Worm (Caenorhabditis elegans) whole organism, young adult: ENCODE data around the gene F19H6.5.

Experiments used
- B0336.3 ChIP-seq: fragments of 200-800 bp; sonication (Bioruptor generic); IDR thresholded peaks from 2 replicates; pipeline ENCODE4 v1.3.6; 2022; ENCODE audit warnings: missing genetic modification characterization, missing compliant biosample characterization
- C06A6.2 ChIP-seq: fragments of 200-800 bp; sonication (Bioruptor generic); conservative IDR thresholded peaks from 2 replicates; pipeline ENCODE4 v1.3.6; 2022; ENCODE audit warnings: missing genetic modification characterization, missing compliant biosample characterization
- F37B4.10 ChIP-seq: fragments of 200-800 bp; sonication (Bioruptor generic); IDR thresholded peaks from 2 replicates; pipeline ENCODE4 v1.3.6; 2022; ENCODE audit warnings: missing genetic modification characterization, missing compliant biosample characterization
- F52B5.7 ChIP-seq: sonication (generic microtip); optimal IDR thresholded peaks from 2 replicates; lab custom pipeline; 2016; ENCODE audit warnings: mild to moderate bottlenecking, missing genetic modification characterization, missing compliant biosample characterization
- Y67H2A.10 ChIP-seq: fragments of 200-800 bp; sonication (Bioruptor generic); conservative IDR thresholded peaks from 2 replicates; pipeline ENCODE4 v1.3.6; 2022; ENCODE audit warnings: missing genetic modification reagents, missing genetic modification characterization, missing compliant biosample characterization
- Y79H2A.3 ChIP-seq: fragments of 200-800 bp; sonication (Bioruptor generic); conservative IDR thresholded peaks from 2 replicates; pipeline ENCODE4 v1.3.6; 2022; ENCODE audit warnings: missing genetic modification reagents, missing genetic modification characterization, missing compliant biosample characterization
- ama-1 ChIP-seq, 3 experiments: fragments of 150-350 bp in 1 of 3; sonication (generic microtip) in 2 of 3; optimal IDR thresholded peaks; 2 replicates each; lab custom pipeline; 2014 to 2018; ENCODE audit warnings: missing biosample characterization in 2 of 3, missing genetic modification characterization in 2 of 3, missing genetic modification reagents in 2 of 3
- aptf-2 ChIP-seq: fragments of 200-800 bp; sonication (Bioruptor generic); conservative IDR thresholded peaks from 2 replicates; pipeline ENCODE4 v1.3.6; 2022; ENCODE audit warnings: missing genetic modification reagents, missing genetic modification characterization, missing compliant biosample characterization
- bed-2 ChIP-seq: fragments of 200-800 bp; sonication (Bioruptor generic); IDR thresholded peaks from 2 replicates; pipeline ENCODE4 v1.3.6; 2022; ENCODE audit warnings: missing genetic modification reagents, missing genetic modification characterization, missing compliant biosample characterization
- ceh-40 ChIP-seq: fragments of 200-800 bp; sonication (Bioruptor generic); IDR thresholded peaks from 2 replicates; pipeline ENCODE4 v1.3.6; 2022; ENCODE audit warnings: missing genetic modification characterization, missing compliant biosample characterization
- ceh-91 ChIP-seq: fragments of 200-800 bp; sonication (Bioruptor generic); IDR thresholded peaks from 2 replicates; pipeline ENCODE4 v1.3.6; 2022; ENCODE audit warnings: missing genetic modification reagents, missing genetic modification characterization, missing compliant biosample characterization
- chd-7 ChIP-seq: sonication (generic microtip); optimal IDR thresholded peaks from 2 replicates; lab custom pipeline; 2016; ENCODE audit warnings: mild to moderate bottlenecking, missing genetic modification characterization, moderate library complexity, missing compliant biosample characterization
- dox-1 ChIP-seq: fragments of 200-800 bp; sonication (Bioruptor generic); IDR thresholded peaks from 2 replicates; pipeline ENCODE4 v1.3.6; 2022; ENCODE audit warnings: missing genetic modification reagents, missing genetic modification characterization, missing compliant biosample characterization
- egl-18 ChIP-seq: fragments of 200-800 bp; sonication (Bioruptor generic); IDR thresholded peaks from 2 replicates; pipeline ENCODE4 v1.3.6; 2022; ENCODE audit warnings: missing genetic modification reagents, missing genetic modification characterization, missing compliant biosample characterization
- egrh-3 ChIP-seq: fragments of 200-800 bp; sonication (Bioruptor generic); IDR thresholded peaks from 2 replicates; pipeline ENCODE4 v1.3.6; 2022; ENCODE audit warnings: missing genetic modification reagents, missing genetic modification characterization, missing compliant biosample characterization
- fkh-3 ChIP-seq: sonication (generic microtip); optimal IDR thresholded peaks from 2 replicates; lab custom pipeline; 2016; ENCODE audit warnings: mild to moderate bottlenecking, missing genetic modification characterization, missing compliant biosample characterization
- hlh-12 ChIP-seq: sonication (generic microtip); optimal IDR thresholded peaks from 2 replicates; lab custom pipeline; 2016; ENCODE audit warnings: missing genetic modification characterization, missing compliant biosample characterization
- hlh-26 ChIP-seq: fragments of 200-800 bp; sonication (Bioruptor generic); conservative IDR thresholded peaks from 2 replicates; pipeline ENCODE4 v1.3.6; 2022; ENCODE audit warnings: missing genetic modification reagents, missing genetic modification characterization, missing compliant biosample characterization
- hmg-20 ChIP-seq: fragments of 200-800 bp; sonication (Bioruptor generic); IDR thresholded peaks from 2 replicates; pipeline ENCODE4 v1.3.6; 2022; ENCODE audit warnings: missing genetic modification reagents, missing genetic modification characterization, missing compliant biosample characterization
- hsf-1 ChIP-seq: fragments of 200-800 bp; sonication (Bioruptor generic); IDR thresholded peaks from 2 replicates; pipeline ENCODE4 v1.3.6; 2022; ENCODE audit warnings: missing genetic modification reagents, missing genetic modification characterization, missing compliant biosample characterization
- lag-1 ChIP-seq: fragments of 200-800 bp; sonication (Bioruptor generic); IDR thresholded peaks from 2 replicates; pipeline ENCODE4 v1.3.6; 2022; ENCODE audit warnings: missing genetic modification reagents, missing genetic modification characterization, missing compliant biosample characterization
- lin-26 ChIP-seq: fragments of 200-800 bp; sonication (Bioruptor generic); IDR thresholded peaks from 2 replicates; pipeline ENCODE4 v1.3.6; 2022; ENCODE audit warnings: missing genetic modification reagents, missing genetic modification characterization, missing compliant biosample characterization
- lin-40 ChIP-seq: sonication (generic microtip); optimal IDR thresholded peaks from 2 replicates; lab custom pipeline; 2016; ENCODE audit warnings: missing genetic modification characterization, mild to moderate bottlenecking, missing compliant biosample characterization, missing genotype, missing genetic modification reagents
- lir-1 ChIP-seq: fragments of 200-800 bp; sonication (Bioruptor generic); conservative IDR thresholded peaks from 2 replicates; pipeline ENCODE4 v1.3.6; 2022; ENCODE audit warnings: missing genetic modification reagents, missing genetic modification characterization, missing compliant biosample characterization
- madf-6 ChIP-seq: fragments of 200-800 bp; sonication (Bioruptor generic); IDR thresholded peaks from 2 replicates; pipeline ENCODE4 v1.3.6; 2022; ENCODE audit warnings: missing genetic modification reagents, missing genetic modification characterization, missing compliant biosample characterization
- nfya-2 ChIP-seq: fragments of 200-800 bp; sonication (Bioruptor generic); IDR thresholded peaks from 2 replicates; pipeline ENCODE4 v1.3.6; 2022; ENCODE audit warnings: missing genetic modification reagents, missing genetic modification characterization, missing compliant biosample characterization
- nhr-80 ChIP-seq: sonication (generic microtip); optimal IDR thresholded peaks from 2 replicates; lab custom pipeline; 2016; ENCODE audit warnings: missing genetic modification characterization, missing compliant biosample characterization
- rpc-1 ChIP-seq, 2 experiments: fragments of 150-350 bp in 1 of 2; sonication (generic microtip) in 1 of 2; optimal IDR thresholded peaks; 2 replicates each; lab custom pipeline; 2014 to 2018; ENCODE audit warnings: missing biosample characterization in 1 of 2, missing genetic modification characterization in 1 of 2, missing genetic modification reagents in 1 of 2, missing genotype in 1 of 2
- sea-2 ChIP-seq: fragments of 200-800 bp; sonication (Bioruptor generic); IDR thresholded peaks from 2 replicates; pipeline ENCODE4 v1.3.6; 2022; ENCODE audit warnings: missing genetic modification characterization, missing compliant biosample characterization
- snpc-4 ChIP-seq, 5 experiments: fragments of 150-350 bp in 1 of 5; sonication (generic microtip) in 4 of 5; optimal IDR thresholded peaks; 2 replicates each; lab custom pipeline; 2014 to 2018; ENCODE audit warnings: missing genetic modification characterization in 5 of 5, missing biosample characterization in 3 of 5, antibody characterized with exemption in 2 of 5, mild to moderate bottlenecking in 2 of 5, missing compliant biosample characterization in 2 of 5, missing genotype in 2 of 5, moderate library complexity in 2 of 5, missing genetic modification reagents in 1 of 5
- somi-1 ChIP-seq: fragments of 200-800 bp; sonication (Bioruptor generic); optimal IDR thresholded peaks from 2 replicates; lab custom pipeline; 2018; ENCODE audit warnings: mild to moderate bottlenecking, missing genetic modification characterization, missing compliant biosample characterization
- tbp1 ChIP-seq: fragments of 200-800 bp; sonication (Bioruptor generic); optimal IDR thresholded peaks from 2 replicates; lab custom pipeline; 2018; ENCODE audit warnings: mild to moderate bottlenecking, missing genetic modification characterization, missing compliant biosample characterization
- ztf-18 ChIP-seq: sonication (generic microtip); optimal IDR thresholded peaks from 2 replicates; lab custom pipeline; 2016; ENCODE audit warnings: missing genotype, mild to moderate bottlenecking, missing genetic modification characterization, missing compliant biosample characterization
- ztf-25 ChIP-seq: fragments of 200-800 bp; sonication (Bioruptor generic); IDR thresholded peaks from 2 replicates; pipeline ENCODE4 v1.3.6; 2022; ENCODE audit warnings: missing genetic modification reagents, missing genetic modification characterization, missing compliant biosample characterization
- ztf-26 ChIP-seq: sonication (generic microtip); optimal IDR thresholded peaks from 2 replicates; lab custom pipeline; 2017; ENCODE audit warnings: missing genetic modification characterization, missing compliant biosample characterization
- ztf-6 ChIP-seq: fragments of 200-800 bp; sonication (Bioruptor generic); IDR thresholded peaks from 2 replicates; pipeline ENCODE4 v1.3.6; 2022; ENCODE audit warnings: missing genetic modification reagents, missing genetic modification characterization, missing compliant biosample characterization

Gene F19H6.5

ce11 chrX:12393786-12394308 lies 29.1 kb upstream of the F19H6.5 start, which contains the start of gene F17E5.2 (continued):
- no peak for TF ChIP-seq rpc-1 (optimal IDR thresholded peaks at IDR 0.05; lab: Kevin White, UChicago)
- TF ChIP-seq rpc-1 (tag; optimal IDR thresholded peaks at IDR 0.05; lab: Kevin White, UChicago): no peak
- TF ChIP-seq tbp1 (GFP tag; lab: Kevin White, UChicago): peak; percentile 64
- TF ChIP-seq egl-18 (GFP tag; lab: Robert Waterston, UW): 0 out of 2 replicates have a peak, but pooled peaks have one; percentile 61
- TF ChIP-seq fkh-3 (tag; lab: Kevin White, UChicago): no peak
- no peak for TF ChIP-seq ztf-25 (GFP tag; lab: Robert Waterston, UW)
- no peak for TF ChIP-seq F52B5.7
- TF ChIP-seq aptf-2 (GFP tag; lab: Robert Waterston, UW): no peak
- peak; percentile 93 for TF ChIP-seq lin-40 (tag; lab: Kevin White, UChicago)
- no peak for TF ChIP-seq hlh-12 (tag; lab: Kevin White, UChicago)
- no peak for TF ChIP-seq hsf-1 (GFP tag; lab: Robert Waterston, UW)
- no peak for TF ChIP-seq madf-6 (GFP tag; lab: Robert Waterston, UW)
- TF ChIP-seq nhr-80 (tag; lab: Kevin White, UChicago): peak; percentile 94
- no peak for TF ChIP-seq sea-2
- TF ChIP-seq somi-1 (GFP tag; lab: Kevin White, UChicago): peak; percentile 47
- no peak for TF ChIP-seq bed-2
- no peak for TF ChIP-seq ceh-91 (GFP tag; lab: Robert Waterston, UW)
- TF ChIP-seq hlh-26 (GFP tag; lab: Robert Waterston, UW): no peak
- TF ChIP-seq ztf-6 (GFP tag; lab: Robert Waterston, UW): 0 out of 2 replicates have a peak, but pooled peaks have one; percentile 5
- no peak; the same call in 1 of the 2 replicates for TF ChIP-seq lin-26 (GFP tag; lab: Robert Waterston, UW)
- TF ChIP-seq hmg-20 (GFP tag; lab: Robert Waterston, UW): 0 out of 2 replicates have a peak, but pooled peaks have one; percentile 14
- TF ChIP-seq B0336.3 (GFP tag; lab: Robert Waterston, UW): no peak; the same call in 1 of the 2 replicates
- TF ChIP-seq chd-7 (tag; lab: Kevin White, UChicago): no peak
- TF ChIP-seq ztf-18: peak; percentile 95
- peak; percentile 49; the same call in 1 of the 2 replicates for TF ChIP-seq lir-1 (GFP tag; lab: Robert Waterston, UW)
- TF ChIP-seq ama-1 (optimal IDR thresholded peaks at IDR 0.05; lab: Kevin White, UChicago): no peak
- TF ChIP-seq ama-1 (GFP tag; optimal IDR thresholded peaks at IDR 0.05; lab: Kevin White, UChicago): no peak
- TF ChIP-seq ceh-40 (GFP tag; lab: Robert Waterston, UW): no peak
- no peak for TF ChIP-seq snpc-4 (GFP tag; optimal IDR thresholded peaks at IDR 0.05; lab: Kevin White, UChicago)
- peak in 2 of 4 experiments; percentile 51 to 80 for TF ChIP-seq snpc-4 (tag; optimal IDR thresholded peaks at IDR 0.05; lab: Kevin White, UChicago)
- no peak for TF ChIP-seq lag-1 (GFP tag; lab: Robert Waterston, UW)
- TF ChIP-seq nfya-2 (GFP tag; lab: Robert Waterston, UW): no peak
- TF ChIP-seq Y67H2A.10 (GFP tag; lab: Robert Waterston, UW): no peak
- TF ChIP-seq dox-1 (GFP tag; lab: Robert Waterston, UW): no peak
- TF ChIP-seq Y79H2A.3 (GFP tag; lab: Robert Waterston, UW): no peak
- peak; percentile 77 for TF ChIP-seq ztf-26
- no peak for TF ChIP-seq egrh-3 (GFP tag; lab: Robert Waterston, UW)

- TF ChIP-seq C06A6.2 (GFP tag; lab: Robert Waterston, UW) (no peak), F37B4.10 (GFP tag; lab: Robert Waterston, UW) (no peak)
Observed at ce11 chrX:12391380-12391779, 26.7 kb upstream of the F19H6.5 start, which contains the start of gene nekl-3. Gene nekl-3, minus strand, starts transcription at chrX:12391480.
